Worm (Caenorhabditis elegans): ENCODE results near the gene unc-60.

ce11 chrV:1494469-1494868, 19.6 kb downstream of the unc-60 start, which contains the start of gene spig-7:
- TF ChIP-seq pha-4 (tag; optimal IDR thresholded peaks at IDR 0.05) (no peak), K09A11.1 (tag; optimal IDR thresholded peaks at IDR 0.05; ENCODE audit: insufficient read depth) (no peak), ama-1 (optimal IDR thresholded peaks at IDR 0.05) (no peak), ceh-18 (tag; optimal IDR thresholded peaks at IDR 0.05) (no peak), pag-3 (tag; optimal IDR thresholded peaks at IDR 0.05; ENCODE audit: borderline replicate concordance) (no peak), F13H6.1 (tag; optimal IDR thresholded peaks at IDR 0.05) (no peak)
